Worm (Caenorhabditis elegans) whole organism, L3 larva: ENCODE data around the gene Y59A8B.12.
"Not testable (repeated sequence)": the region's sequence is repeated elsewhere in the genome, so short reads cannot be mapped to it uniquely, and the experiment has no call there.

ENCODE experiments used
- ceh-16 ChIP-seq: sonication (generic microtip); optimal IDR thresholded peaks from 2 replicates; lab custom pipeline; 2017; ENCODE audit warnings: missing biosample characterization, missing genetic modification characterization
- egl-27 ChIP-seq: sonication (generic microtip); optimal IDR thresholded peaks from 4 replicates; lab custom pipeline; 2017; ENCODE audit warnings: missing biosample characterization, missing genetic modification reagents, missing genetic modification characterization
- lsy-12 ChIP-seq: sonication (generic microtip); optimal IDR thresholded peaks from 2 replicates; lab custom pipeline; 2016; ENCODE audit warnings: mild to moderate bottlenecking, missing genetic modification characterization, missing compliant biosample characterization
- nhr-25 ChIP-seq: sonication (generic microtip); optimal IDR thresholded peaks from 2 replicates; lab custom pipeline; 2017; ENCODE audit warnings: missing biosample characterization, missing genetic modification characterization
- zag-1 ChIP-seq: fragments of 150-350 bp; optimal IDR thresholded peaks from 2 replicates; lab custom pipeline; 2014; ENCODE audit warnings: missing biosample characterization, missing genetic modification characterization

DNA sequence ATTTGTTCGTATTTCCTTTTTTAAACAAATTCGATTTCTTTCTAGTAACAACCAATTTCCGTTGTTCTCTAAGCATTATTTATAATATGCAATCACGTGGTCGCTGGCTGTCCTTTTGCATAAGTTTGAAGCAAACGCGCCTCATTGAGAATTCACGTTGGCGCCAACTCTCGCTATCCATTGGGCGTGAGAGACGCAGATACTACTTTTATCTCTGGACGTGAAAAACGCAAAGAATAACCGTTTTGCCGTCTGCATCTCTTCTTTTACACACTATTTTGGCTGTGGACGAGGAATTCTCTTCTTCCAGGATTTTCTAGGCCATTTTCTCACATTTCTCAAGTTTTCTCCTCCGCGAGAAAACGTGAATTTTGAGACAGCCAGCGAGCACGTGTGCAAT, 16.8 kb downstream of the Y59A8B.12 start:
- not testable (repeated sequence) for TF ChIP-seq zag-1 (tag; lab: Kevin White, UChicago); egl-27 (tag; lab: Kevin White, UChicago); ceh-16 (tag; lab: Kevin White, UChicago); nhr-25 (tag; lab: Kevin White, UChicago); lsy-12
